Worm (Caenorhabditis elegans) whole organism, early embryonic: ENCODE measurements around the gene mms-19.
"Not testable (repeated sequence)": the region's sequence is repeated elsewhere in the genome, so short reads cannot be mapped to it uniquely, and the experiment has no call there.

Experiments
- B0310.2 ChIP-seq: sonication (generic microtip); optimal IDR thresholded peaks from 2 replicates; lab custom pipeline; 2016; ENCODE audit warnings: mild to moderate bottlenecking, missing genetic modification characterization, missing compliant biosample characterization
- F13C5.2 ChIP-seq: sonication (generic microtip); optimal IDR thresholded peaks from 2 replicates; lab custom pipeline; 2017; ENCODE audit warnings: mild to moderate bottlenecking, missing genetic modification characterization, inconsistent platforms, missing compliant biosample characterization
- aly-1 ChIP-seq: sonication (generic microtip); optimal IDR thresholded peaks from 2 replicates; lab custom pipeline; 2016; ENCODE audit warnings: missing genetic modification characterization, missing compliant biosample characterization
- ama-1 ChIP-seq: fragments of 150-350 bp; optimal IDR thresholded peaks from 2 replicates; lab custom pipeline; 2014
- ceh-13 ChIP-seq: fragments of 200-800 bp; sonication (Bioruptor generic); optimal IDR thresholded peaks from 2 replicates; lab custom pipeline; 2018; ENCODE audit warnings: mild to moderate bottlenecking, missing genetic modification characterization, missing compliant biosample characterization
- ceh-36 ChIP-seq: sonication (generic microtip); optimal IDR thresholded peaks from 2 replicates; lab custom pipeline; 2016; ENCODE audit warnings: missing genetic modification characterization, inconsistent platforms, missing compliant biosample characterization
- ets-7 ChIP-seq: sonication (generic microtip); optimal IDR thresholded peaks from 2 replicates; lab custom pipeline; 2016; ENCODE audit warnings: missing genotype, missing genetic modification characterization, missing compliant biosample characterization
- flt-1 ChIP-seq: fragments of 200-800 bp; sonication (Bioruptor generic); IDR thresholded peaks from 2 replicates; pipeline ENCODE4 v1.3.6; 2022; ENCODE audit warnings: missing genetic modification characterization, missing compliant biosample characterization
- hmbx-1 ChIP-seq: sonication (generic microtip); optimal IDR thresholded peaks from 2 replicates; lab custom pipeline; 2016; ENCODE audit warnings: mild to moderate bottlenecking, missing genetic modification characterization, missing compliant biosample characterization
- hmg-4 ChIP-seq: fragments of 200-800 bp; sonication (Bioruptor generic); optimal IDR thresholded peaks from 2 replicates; lab custom pipeline; 2018; ENCODE audit warnings: mild to moderate bottlenecking, missing genetic modification characterization, missing compliant biosample characterization
- hnd-1 ChIP-seq: sonication (generic microtip); optimal IDR thresholded peaks from 2 replicates; lab custom pipeline; 2016; ENCODE audit warnings: missing genetic modification characterization, missing compliant biosample characterization
- pes-1 ChIP-seq: fragments of 200-800 bp; sonication (Bioruptor generic); IDR thresholded peaks from 2 replicates; pipeline ENCODE4 v1.3.6; 2022; ENCODE audit warnings: missing genetic modification reagents, missing genetic modification characterization, missing compliant biosample characterization
- scrt-1 ChIP-seq: fragments of 200-800 bp; sonication (Bioruptor generic); IDR thresholded peaks from 2 replicates; pipeline ENCODE4 v1.3.6; 2022; ENCODE audit warnings: missing genetic modification characterization, missing compliant biosample characterization
- sea-1 ChIP-seq: fragments of 200-800 bp; sonication (Bioruptor generic); conservative IDR thresholded peaks from 2 replicates; pipeline ENCODE4 v1.3.6; 2022; ENCODE audit warnings: missing genetic modification characterization, missing compliant biosample characterization
- tbx-11 ChIP-seq: fragments of 200-800 bp; sonication (Bioruptor generic); IDR thresholded peaks from 2 replicates; pipeline ENCODE4 v1.3.6; 2022; ENCODE audit warnings: missing genetic modification characterization, missing compliant biosample characterization
- tbx-37 ChIP-seq: fragments of 200-800 bp; sonication (Bioruptor generic); conservative IDR thresholded peaks from 2 replicates; pipeline ENCODE4 v1.3.6; 2022; ENCODE audit warnings: missing genetic modification reagents, missing genetic modification characterization, missing compliant biosample characterization
- tra-4 ChIP-seq: sonication (generic microtip); optimal IDR thresholded peaks from 2 replicates; lab custom pipeline; 2017; ENCODE audit warnings: missing genetic modification characterization, missing compliant biosample characterization

mms-19 gene

DNA sequence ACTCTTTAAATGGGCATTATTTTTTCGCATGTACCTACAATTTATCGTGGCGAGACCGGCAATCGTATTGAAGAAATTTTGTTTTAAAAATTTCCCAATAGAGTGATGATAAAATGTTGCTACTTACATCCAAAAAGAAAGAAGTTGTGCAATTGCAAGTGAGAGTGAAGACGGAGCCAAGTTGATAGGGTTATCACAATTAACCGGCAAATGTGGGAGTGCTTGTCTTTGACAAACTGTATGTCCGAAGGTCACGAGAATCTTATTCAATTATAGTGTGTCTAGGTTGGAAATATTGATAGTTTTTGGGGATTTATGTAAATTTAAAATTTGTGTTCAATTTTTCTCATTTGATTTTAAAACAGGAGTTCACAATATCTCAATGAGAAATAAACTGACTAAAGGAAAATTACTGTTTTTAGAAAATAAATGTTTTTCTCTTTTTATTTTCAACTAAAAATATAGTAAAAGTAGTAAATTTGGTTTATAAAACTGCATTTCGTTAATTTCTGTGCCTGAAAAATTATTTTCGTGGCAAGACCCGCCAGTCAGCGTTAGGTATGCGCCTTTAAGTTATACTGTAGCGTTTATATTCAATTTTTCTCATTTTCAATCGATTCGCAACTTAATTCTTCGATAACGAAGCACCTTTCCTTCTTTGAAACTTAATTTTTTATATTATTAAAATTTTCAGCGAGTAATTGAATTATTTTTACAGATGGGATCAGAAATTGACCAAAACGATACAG, at the start of gene mms-19, which contains the start of gene hpo-15:
mms-19 (plus strand) TSS at position 719 of the 749 bp plus-strand sequence.
hpo-15 (minus strand) TSS at position 201 of the 749 bp plus-strand sequence.
- no peak for TF ChIP-seq ets-7 (tag; lab: Kevin White, UChicago)
- TF ChIP-seq scrt-1 (GFP tag; lab: Robert Waterston, UW), result no peak
- TF ChIP-seq F13C5.2, result no peak
- no peak for TF ChIP-seq tbx-37
- no peak for TF ChIP-seq tra-4 (tag; lab: Kevin White, UChicago)
- TF ChIP-seq aly-1 (tag; lab: Kevin White, UChicago), result no peak
- TF ChIP-seq ceh-36 (tag; lab: Kevin White, UChicago), result no peak
- TF ChIP-seq pes-1 (GFP tag; lab: Robert Waterston, UW), result no peak
- no peak for TF ChIP-seq ama-1
- TF ChIP-seq tbx-11, result no peak
- TF ChIP-seq flt-1 (GFP tag; lab: Robert Waterston, UW), result no peak
- no peak for TF ChIP-seq sea-1
- no peak for TF ChIP-seq hmbx-1 (tag; lab: Kevin White, UChicago)
- no peak for TF ChIP-seq ceh-13
- TF ChIP-seq B0310.2 (tag; lab: Kevin White, UChicago), result no peak
- TF ChIP-seq hmg-4 (GFP tag; lab: Kevin White, UChicago), result no peak

DNA sequence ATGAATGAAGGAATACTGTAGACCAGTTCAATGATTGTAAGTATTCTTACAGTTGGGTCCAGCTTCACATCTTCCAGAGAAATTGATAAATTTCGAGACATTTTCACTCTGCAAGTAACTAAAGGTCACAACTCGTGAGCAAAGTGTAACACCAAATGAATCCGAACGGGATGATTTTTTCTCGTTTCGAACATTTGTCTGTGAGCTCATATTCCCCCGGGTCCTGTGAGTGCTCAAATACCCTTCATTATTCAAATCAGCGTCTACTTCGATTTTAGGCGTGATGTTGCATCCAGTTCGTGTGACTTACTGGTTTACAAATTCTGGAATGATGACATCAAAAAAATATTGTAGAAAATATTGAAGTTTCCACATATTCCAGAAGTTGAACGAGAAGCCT, 48.8 kb upstream of the mms-19 start, which contains the start of gene srg-68:
srg-68 (minus strand) TSS at position 101 of the 400 bp plus-strand sequence.
- TF ChIP-seq ceh-13, result no peak
- no peak for TF ChIP-seq tbx-11
- TF ChIP-seq scrt-1 (GFP tag; lab: Robert Waterston, UW), result no peak

DNA sequence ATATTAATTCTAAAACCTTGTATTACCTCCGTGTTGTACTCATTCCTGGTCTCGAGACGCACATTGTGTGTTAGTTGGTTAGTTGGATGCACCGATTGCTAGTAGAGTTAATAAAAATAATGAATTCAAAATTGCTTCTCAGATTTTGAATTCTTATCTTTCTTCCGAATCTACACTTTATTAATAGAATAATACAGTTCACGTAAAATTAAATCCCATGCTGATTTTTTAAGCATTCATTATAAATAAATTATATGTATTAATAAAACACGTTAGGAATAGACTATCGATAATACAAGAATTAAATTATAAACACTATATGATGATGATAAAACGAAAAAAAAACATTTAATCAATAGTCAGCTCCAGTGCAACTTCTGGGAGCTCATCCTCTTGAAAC, 45.7 kb upstream of the mms-19 start, which contains the start of gene ZC317.6:
ZC317.6 (minus strand) TSS at position 101 of the 400 bp plus-strand sequence.
- not testable (repeated sequence) for TF ChIP-seq ama-1; tra-4 (tag; lab: Kevin White, UChicago); tbx-11

DNA sequence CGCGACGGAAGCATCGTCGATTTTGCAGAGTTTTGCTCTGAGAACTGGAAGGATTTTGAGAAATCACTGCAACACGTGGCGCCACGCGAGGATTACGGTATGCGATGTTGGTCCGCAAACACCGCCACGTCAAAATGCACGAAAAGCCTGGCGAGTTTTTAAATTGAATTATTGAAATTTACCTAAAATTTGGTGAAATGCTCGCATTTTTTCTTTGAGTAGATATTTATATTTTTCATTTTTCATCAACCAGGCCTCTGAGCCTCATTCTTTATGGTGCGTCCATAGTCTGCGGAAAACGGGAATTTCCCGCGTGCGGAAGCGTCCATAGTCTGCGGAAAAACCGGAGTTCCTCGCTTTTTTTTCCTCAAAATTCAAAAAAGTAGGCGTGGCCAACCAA, 43.2 kb upstream of the mms-19 start, which contains the start of gene ZC317.7:
ZC317.7 (minus strand) TSS at position 101 of the 400 bp plus-strand sequence.
- TF ChIP-seq tbx-37; ceh-36 (tag; lab: Kevin White, UChicago); ceh-13: not testable (repeated sequence)

DNA sequence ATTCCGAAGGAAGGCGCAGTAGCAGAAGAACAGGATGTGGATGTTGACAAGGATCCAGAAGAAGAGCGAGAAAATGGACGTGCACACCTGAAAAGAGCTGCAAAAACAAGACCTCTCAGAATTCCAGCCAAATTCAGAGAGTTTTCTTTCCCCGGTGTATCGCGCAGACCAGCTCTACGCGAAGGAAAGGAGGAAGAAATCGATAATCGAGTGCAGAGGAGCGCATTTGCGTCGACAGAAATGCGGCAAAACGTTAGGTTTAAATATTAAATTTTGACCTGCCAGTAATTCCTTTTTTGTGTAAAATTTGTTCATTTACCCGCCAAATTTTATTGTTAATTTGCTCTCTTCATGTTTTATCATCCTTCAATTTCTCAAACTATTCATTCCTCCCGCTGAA, 36.4 kb upstream of the mms-19 start:
- TF ChIP-seq B0310.2 (tag; lab: Kevin White, UChicago), result no peak
- no peak for TF ChIP-seq hmbx-1 (tag; lab: Kevin White, UChicago)
- no peak for TF ChIP-seq ama-1
- no peak for TF ChIP-seq ceh-36 (tag; lab: Kevin White, UChicago)
- TF ChIP-seq sea-1, result no peak
- no peak for TF ChIP-seq tra-4 (tag; lab: Kevin White, UChicago)
- TF ChIP-seq hnd-1 (tag; lab: Kevin White, UChicago), result no peak
- TF ChIP-seq aly-1 (tag; lab: Kevin White, UChicago), result no peak
- TF ChIP-seq pes-1 (GFP tag; lab: Robert Waterston, UW), result no peak
- no peak for TF ChIP-seq hmg-4 (GFP tag; lab: Kevin White, UChicago)
- TF ChIP-seq flt-1 (GFP tag; lab: Robert Waterston, UW), result no peak
- no peak for TF ChIP-seq F13C5.2
- TF ChIP-seq tbx-11, result no peak
- TF ChIP-seq ceh-13, result no peak
- no peak for TF ChIP-seq tbx-37
- TF ChIP-seq ets-7 (tag; lab: Kevin White, UChicago), result no peak
- no peak for TF ChIP-seq scrt-1 (GFP tag; lab: Robert Waterston, UW)

DNA sequence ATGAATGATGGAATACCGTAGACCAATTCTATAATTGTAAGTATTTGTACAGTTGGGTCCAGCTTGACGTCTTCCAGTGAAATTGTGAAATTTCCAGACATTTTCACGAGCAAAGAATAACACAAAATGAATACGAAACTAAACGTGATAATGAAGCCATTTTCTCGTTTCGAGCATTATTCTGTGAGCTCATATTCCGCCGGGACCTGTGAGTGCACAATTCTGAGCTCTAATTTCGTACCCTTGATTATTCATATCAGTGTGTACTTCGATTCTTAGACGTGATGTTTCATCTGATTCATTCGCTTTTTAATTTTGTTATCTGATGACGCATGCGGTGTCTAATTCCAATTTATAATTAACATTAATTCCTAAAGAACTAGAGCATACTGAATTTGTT, 31.8 kb upstream of the mms-19 start, which contains the start of gene srg-66:
srg-66 (minus strand) TSS at position 101 of the 400 bp plus-strand sequence.
- TF ChIP-seq sea-1, result no peak

DNA sequence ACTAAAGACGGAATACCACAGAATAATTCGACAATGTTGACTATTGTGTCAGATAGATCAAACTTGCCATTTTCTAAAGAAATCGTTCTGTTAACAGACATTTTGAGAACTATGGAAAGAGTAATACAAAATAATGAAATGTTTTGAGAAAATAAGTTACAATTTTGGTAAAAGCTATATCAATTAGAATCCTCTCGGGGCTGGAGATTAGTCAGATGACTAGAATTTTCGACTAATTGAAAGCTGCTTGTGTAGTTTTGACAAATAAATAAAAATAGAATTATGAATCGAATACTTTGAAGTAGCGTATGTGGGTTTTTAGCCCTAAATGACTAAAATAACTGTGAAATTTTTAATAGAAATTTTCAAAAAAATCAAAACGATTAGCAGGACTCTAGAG, 29.3 kb upstream of the mms-19 start, which contains the start of gene srg-65:
srg-65 (minus strand) TSS at position 101 of the 400 bp plus-strand sequence.
- TF ChIP-seq tra-4 (tag; lab: Kevin White, UChicago), result no peak
- TF ChIP-seq B0310.2 (tag; lab: Kevin White, UChicago), result no peak

DNA sequence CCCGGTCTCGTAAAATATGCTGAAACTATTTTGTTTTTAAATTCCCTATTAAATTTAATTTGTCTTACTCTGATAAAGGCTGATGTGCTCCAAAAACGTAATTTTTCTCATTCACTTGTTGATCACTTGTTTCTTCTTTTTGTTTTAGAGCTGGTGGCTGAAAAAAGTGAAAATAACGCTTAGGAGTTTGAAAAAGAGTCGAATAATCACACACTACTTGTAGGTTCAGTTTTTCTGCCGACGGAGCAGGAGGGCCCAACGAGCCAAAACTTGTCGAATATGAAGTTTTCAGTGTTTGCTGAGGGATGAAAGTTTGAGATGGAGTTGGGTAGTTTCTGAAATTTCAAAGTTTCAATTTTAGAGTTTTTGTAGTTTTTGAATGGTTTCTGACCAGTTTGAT, 27.0 kb upstream of the mms-19 start:
- TF ChIP-seq F13C5.2, result no peak
- TF ChIP-seq hmg-4 (GFP tag; lab: Kevin White, UChicago), result no peak
- TF ChIP-seq B0310.2 (tag; lab: Kevin White, UChicago), result no peak
- TF ChIP-seq ama-1, result no peak
- TF ChIP-seq sea-1, result no peak
- TF ChIP-seq aly-1 (tag; lab: Kevin White, UChicago), result no peak
- TF ChIP-seq flt-1 (GFP tag; lab: Robert Waterston, UW), result no peak
- no peak for TF ChIP-seq ceh-36 (tag; lab: Kevin White, UChicago)

DNA sequence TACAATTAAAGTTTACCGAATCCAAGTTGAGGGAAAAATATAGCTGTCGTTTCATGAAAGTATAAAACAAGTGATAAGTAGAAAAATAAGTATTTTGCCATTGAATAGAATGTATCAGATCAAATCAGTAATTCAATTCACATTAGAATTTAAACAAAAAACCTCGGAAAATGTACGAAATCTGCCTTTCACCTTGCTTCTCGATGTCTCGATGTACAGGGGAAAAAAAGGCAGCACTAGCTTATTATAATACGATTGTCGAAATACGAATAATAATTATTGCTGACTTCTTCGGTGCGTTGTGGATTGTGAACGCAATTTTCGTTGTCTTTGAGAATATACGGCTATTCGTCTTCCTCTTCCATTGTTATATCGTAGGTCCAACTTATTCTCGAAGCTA, 25.4 kb upstream of the mms-19 start, which contains the start of gene grl-18:
grl-18 (minus strand) TSS at position 101 of the 400 bp plus-strand sequence.
- TF ChIP-seq aly-1 (tag; lab: Kevin White, UChicago), result no peak
- no peak for TF ChIP-seq sea-1
- no peak for TF ChIP-seq ceh-36 (tag; lab: Kevin White, UChicago)
- no peak for TF ChIP-seq pes-1 (GFP tag; lab: Robert Waterston, UW)
- no peak for TF ChIP-seq tra-4 (tag; lab: Kevin White, UChicago)
- TF ChIP-seq F13C5.2, result no peak
- no peak for TF ChIP-seq hmg-4 (GFP tag; lab: Kevin White, UChicago)
- TF ChIP-seq hnd-1 (tag; lab: Kevin White, UChicago), result no peak
- no peak for TF ChIP-seq scrt-1 (GFP tag; lab: Robert Waterston, UW)
- no peak for TF ChIP-seq hmbx-1 (tag; lab: Kevin White, UChicago)
- TF ChIP-seq flt-1 (GFP tag; lab: Robert Waterston, UW), result no peak
- no peak for TF ChIP-seq B0310.2 (tag; lab: Kevin White, UChicago)
- TF ChIP-seq tbx-37, result no peak
- no peak for TF ChIP-seq ama-1
- TF ChIP-seq tbx-11, result no peak
- TF ChIP-seq ceh-13, result no peak
- TF ChIP-seq ets-7 (tag; lab: Kevin White, UChicago), result no peak
